Fruit fly (Drosophila melanogaster): ENCODE data around the gene CG31624.
A peak's percentile ranks its signal among the peaks of the same experiment; 100 is the strongest.

Gene CG31624

DNA sequence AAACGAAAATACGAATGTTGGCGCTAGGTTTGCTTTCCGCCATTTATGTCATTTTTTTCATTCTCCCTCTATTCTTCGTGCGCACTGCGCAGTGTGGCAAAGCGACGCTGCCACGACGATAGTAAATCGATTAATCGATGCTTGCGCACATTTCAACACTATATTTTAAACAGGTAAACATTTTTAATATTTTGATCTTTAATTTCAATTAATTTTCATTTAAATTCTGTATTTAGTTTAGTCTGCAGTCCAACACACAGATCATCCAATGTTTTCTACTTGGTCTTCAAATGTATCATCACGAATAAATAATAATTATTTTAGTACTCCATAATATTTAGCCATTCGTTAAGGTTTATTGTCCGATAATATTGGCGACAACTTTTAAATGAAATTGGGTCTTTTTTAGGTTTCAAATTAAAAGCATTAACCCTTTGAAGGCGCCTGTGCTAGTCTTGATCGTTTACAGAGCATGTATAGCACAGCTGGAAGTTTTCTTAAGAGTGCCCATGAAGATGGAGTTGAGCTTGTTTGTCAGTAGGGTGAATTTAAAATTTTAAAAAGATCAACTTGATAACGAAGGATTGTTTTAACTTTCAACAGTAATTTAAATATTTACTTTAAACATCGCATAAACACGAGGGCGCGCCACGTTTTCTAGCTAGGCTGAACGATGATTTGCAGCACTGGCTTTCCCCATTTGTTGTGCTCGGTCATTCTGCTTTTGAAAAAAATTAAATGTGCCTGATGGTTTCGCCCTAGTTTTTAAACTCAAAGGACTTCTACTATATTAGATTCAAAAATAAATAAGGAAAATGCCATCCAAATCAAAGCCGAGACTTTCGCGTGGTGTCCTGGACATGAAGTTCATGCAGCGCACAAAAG is 43.8 kb downstream of the CG31624 start, which contains the start of the genes Mpp6 and E2f2 (continued):
- peak; percentile 11 for TF ChIP-seq nom (GFP tag; optimal IDR thresholded peaks at IDR 0.05)
- peak; percentile 46 for TF ChIP-seq stwl (tag; optimal IDR thresholded peaks at IDR 0.05)
- no peak for TF ChIP-seq chif (GFP tag; optimal IDR thresholded peaks at IDR 0.05)
- TF ChIP-seq CG15011 (GFP tag; optimal IDR thresholded peaks at IDR 0.05): no peak
- peak; percentile 58 for TF ChIP-seq Ets97D (GFP tag; optimal IDR thresholded peaks at IDR 0.05)
- TF ChIP-seq lov (optimal IDR thresholded peaks at IDR 0.05): no peak
- no peak for TF ChIP-seq lov (GFP tag; IDR thresholded peaks at IDR 0.05)
- no peak for TF ChIP-seq shn (GFP tag; optimal IDR thresholded peaks at IDR 0.05)
- peak; percentile 92 for TF ChIP-seq phol (tag; optimal IDR thresholded peaks at IDR 0.05)
- TF ChIP-seq HmgD (GFP tag; optimal IDR thresholded peaks at IDR 0.05): no peak
- no peak for TF ChIP-seq prd (optimal IDR thresholded peaks at IDR 0.05)
- TF ChIP-seq prd (GFP tag; IDR thresholded peaks at IDR 0.05): peak; percentile 54
- TF ChIP-seq Mad (GFP tag; optimal IDR thresholded peaks at IDR 0.05): peak; percentile 23
- peak; percentile 8 for TF ChIP-seq Hmr (GFP tag; optimal IDR thresholded peaks at IDR 0.05)
- no peak for TF ChIP-seq CG7271 (tag; optimal IDR thresholded peaks at IDR 0.05)
- no peak for TF ChIP-seq crc (GFP tag; optimal IDR thresholded peaks at IDR 0.05)
- TF ChIP-seq slbo (GFP tag; IDR thresholded peaks at IDR 0.05): peak; percentile 83
- TF ChIP-seq CG6683 (GFP tag; optimal IDR thresholded peaks at IDR 0.05): no peak
- TF ChIP-seq Max (GFP tag; optimal IDR thresholded peaks at IDR 0.05): peak; percentile 32
- TF ChIP-seq tup (GFP tag; optimal IDR thresholded peaks at IDR 0.05): no peak
- 0 out of 2 replicates have a peak, but pooled peaks have one; percentile 9 for TF ChIP-seq CG14014 (GFP tag; IDR thresholded peaks at IDR 0.05)
- no peak for TF ChIP-seq CG11398 (GFP tag; optimal IDR thresholded peaks at IDR 0.05)
- TF ChIP-seq Asciz (GFP tag; optimal IDR thresholded peaks at IDR 0.05): no peak
- no peak for TF ChIP-seq CG11695 (GFP tag; IDR thresholded peaks at IDR 0.05)
- TF ChIP-seq Fer2 (tag; optimal IDR thresholded peaks at IDR 0.05): no peak
- TF ChIP-seq Vsx1 (GFP tag; optimal IDR thresholded peaks at IDR 0.05): no peak
- TF ChIP-seq bigmax (GFP tag; optimal IDR thresholded peaks at IDR 0.05): no peak
- TF ChIP-seq CG4424 (GFP tag; optimal IDR thresholded peaks at IDR 0.05): no peak
- TF ChIP-seq lbe (GFP tag; optimal IDR thresholded peaks at IDR 0.05): peak; percentile 35
- peak; percentile 87 for TF ChIP-seq Dref (GFP tag; IDR thresholded peaks at IDR 0.05)
- TF ChIP-seq btn (GFP tag; optimal IDR thresholded peaks at IDR 0.05): no peak
- TF ChIP-seq yki (optimal IDR thresholded peaks at IDR 0.05): no peak
- peak; percentile 81 for TF ChIP-seq NFAT (GFP tag; IDR thresholded peaks at IDR 0.05)
- TF ChIP-seq peb (GFP tag; IDR thresholded peaks at IDR 0.05): no peak
- 0 out of 2 replicates have a peak, but pooled peaks have one; percentile 20 for TF ChIP-seq CG6689 (GFP tag; IDR thresholded peaks at IDR 0.05)
- no peak for TF ChIP-seq fd102C (GFP tag; optimal IDR thresholded peaks at IDR 0.05)
- no peak for TF ChIP-seq en (GFP tag; optimal IDR thresholded peaks at IDR 0.05)
- TF ChIP-seq otp (GFP tag; IDR thresholded peaks at IDR 0.05): no peak
- no peak for TF ChIP-seq CG8944 (GFP tag; optimal IDR thresholded peaks at IDR 0.05)
- no peak for TF ChIP-seq schlank (tag; optimal IDR thresholded peaks at IDR 0.05)
- no peak for TF ChIP-seq cwo (GFP tag; optimal IDR thresholded peaks at IDR 0.05)
- TF ChIP-seq CG5180 (GFP tag; optimal IDR thresholded peaks at IDR 0.05): no peak
- no peak for TF ChIP-seq fd64A (GFP tag; optimal IDR thresholded peaks at IDR 0.05)
- TF ChIP-seq stc (GFP tag; IDR thresholded peaks at IDR 0.05): no peak
- TF ChIP-seq run (tag; optimal IDR thresholded peaks at IDR 0.05): no peak
- TF ChIP-seq CG2889 (GFP tag; IDR thresholded peaks at IDR 0.05): no peak
- TF ChIP-seq YL-1 (GFP tag; optimal IDR thresholded peaks at IDR 0.05): peak; percentile 68
- TF ChIP-seq odd (GFP tag; optimal IDR thresholded peaks at IDR 0.05): no peak
- TF ChIP-seq Gsc (GFP tag; IDR thresholded peaks at IDR 0.05): no peak
- peak; percentile 60 for TF ChIP-seq CG1603 (tag; optimal IDR thresholded peaks at IDR 0.05)
